Fruit fly (Drosophila melanogaster) whole organism, embryonic: ENCODE measurements around the gene CG6356.

Experiments used
- CG10267 ChIP-seq: fragments of 200-800 bp; sonication (Bioruptor generic); optimal IDR thresholded peaks from 2 replicates; lab custom pipeline; 2018; ENCODE audit warnings: missing biosample characterization, mild to moderate bottlenecking, missing genetic modification characterization, moderate library complexity
- CG11085 ChIP-seq: fragments of 200-800 bp; sonication (Bioruptor generic); IDR thresholded peaks from 2 replicates; pipeline ENCODE4 v1.3.6; 2022; ENCODE audit warnings: missing biosample characterization, missing genetic modification characterization
- CG11456 ChIP-seq: fragments of 200-800 bp; sonication (Bioruptor generic); IDR thresholded peaks from 3 replicates; pipeline ENCODE4 v1.3.6; 2022; ENCODE audit warnings: missing biosample characterization, missing genetic modification characterization
- CG11560 ChIP-seq: fragments of 200-800 bp; sonication (Bioruptor generic); IDR thresholded peaks from 3 replicates; pipeline ENCODE4 v1.3.6; 2022; ENCODE audit warnings: missing biosample characterization, missing genetic modification characterization
- CG13424 ChIP-seq: fragments of 200-800 bp; sonication (Bioruptor generic); optimal IDR thresholded peaks from 2 replicates; lab custom pipeline; 2019; ENCODE audit warnings: missing biosample characterization, mild to moderate bottlenecking, missing genetic modification characterization, moderate library complexity
- CG13775 ChIP-seq: fragments of 200-800 bp; sonication (Bioruptor generic); optimal IDR thresholded peaks from 3 replicates; lab custom pipeline; 2017; ENCODE audit warnings: missing biosample characterization, mild to moderate bottlenecking, missing genetic modification characterization
- CG16813 ChIP-seq: fragments of 200-800 bp; sonication (Bioruptor generic); IDR thresholded peaks from 3 replicates; pipeline ENCODE4 v1.3.6; 2022; ENCODE audit warnings: missing biosample characterization, missing genetic modification characterization; ENCODE audit not compliant: partially characterized antibody
- CG17361 ChIP-seq: fragments of 200-800 bp; sonication (Bioruptor generic); IDR thresholded peaks from 3 replicates; pipeline ENCODE4 v1.3.6; 2022; ENCODE audit warnings: missing biosample characterization, missing genetic modification characterization
- CG18764 ChIP-seq: fragments of 200-800 bp; sonication (Bioruptor generic); optimal IDR thresholded peaks from 3 replicates; lab custom pipeline; 2016; ENCODE audit warnings: missing biosample characterization, missing genetic modification characterization
- CG32767 ChIP-seq: fragments of 200-800 bp; sonication (Bioruptor generic); IDR thresholded peaks from 2 replicates; pipeline ENCODE4 v1.3.6; 2022; ENCODE audit warnings: missing biosample characterization, missing genetic modification characterization
- CG33557 ChIP-seq: fragments of 200-800 bp; sonication (Bioruptor generic); optimal IDR thresholded peaks from 2 replicates; lab custom pipeline; 2019; ENCODE audit warnings: missing biosample characterization, mild to moderate bottlenecking, missing genetic modification characterization, moderate library complexity
- CG34422 ChIP-seq: fragments of 200-800 bp; sonication (Bioruptor generic); IDR thresholded peaks from 3 replicates; pipeline ENCODE4 v1.3.6; 2022; ENCODE audit warnings: missing biosample characterization, missing genetic modification characterization
- CG3995 ChIP-seq: fragments of 200-800 bp; sonication (Bioruptor generic); optimal IDR thresholded peaks from 3 replicates; lab custom pipeline; 2016; ENCODE audit warnings: missing biosample characterization, missing genetic modification characterization
- CG4360 ChIP-seq: fragments of 200-800 bp; sonication (Bioruptor generic); IDR thresholded peaks from 2 replicates; pipeline ENCODE4 v1.3.6; 2022; ENCODE audit warnings: missing biosample characterization, missing genetic modification characterization
- CG4617 ChIP-seq: fragments of 200-800 bp; sonication (Bioruptor generic); optimal IDR thresholded peaks from 3 replicates; lab custom pipeline; 2016; ENCODE audit warnings: missing biosample characterization, missing genetic modification characterization, borderline replicate concordance
- CG6175 ChIP-seq: fragments of 200-800 bp; sonication (Bioruptor generic); IDR thresholded peaks from 3 replicates; pipeline ENCODE4 v1.3.6; 2022; ENCODE audit warnings: missing biosample characterization, missing genetic modification characterization
- CG6689 ChIP-seq: fragments of 200-800 bp; sonication (Bioruptor generic); IDR thresholded peaks from 2 replicates; pipeline ENCODE4 v1.3.6; 2022; ENCODE audit warnings: missing biosample characterization, missing genetic modification characterization
- Dip2 ChIP-seq: fragments of 200-800 bp; sonication (Bioruptor generic); IDR thresholded peaks from 2 replicates; pipeline ENCODE4 v1.3.6; 2022; ENCODE audit warnings: missing biosample characterization, missing genetic modification characterization
- Dip3 ChIP-seq: fragments of 200-800 bp; sonication (Bioruptor generic); optimal IDR thresholded peaks from 3 replicates; lab custom pipeline; 2016; ENCODE audit warnings: missing biosample characterization, missing genetic modification characterization
- GATAe ChIP-seq: fragments of 200-800 bp; sonication (Bioruptor generic); conservative IDR thresholded peaks from 2 replicates; pipeline ENCODE4 v1.3.6; 2022; ENCODE audit warnings: missing biosample characterization, missing genetic modification characterization
- HmgD ChIP-seq: fragments of 200-800 bp; sonication (Bioruptor generic); optimal IDR thresholded peaks from 3 replicates; lab custom pipeline; 2016; ENCODE audit warnings: missing biosample characterization, missing genetic modification characterization
- Hr39 ChIP-seq: fragments of >200 bp; optimal IDR thresholded peaks from 2 replicates; lab custom pipeline; 2017
- MESR4 ChIP-seq: fragments of 200-800 bp; sonication (Bioruptor generic); optimal IDR thresholded peaks from 2 replicates; lab custom pipeline; 2018; ENCODE audit warnings: missing biosample characterization, mild to moderate bottlenecking, missing genetic modification characterization, moderate library complexity
- Max ChIP-seq: fragments of 200-800 bp; sonication (Bioruptor generic); optimal IDR thresholded peaks from 2 replicates; lab custom pipeline; 2016; ENCODE audit warnings: missing biosample characterization, mild to moderate bottlenecking, missing genetic modification characterization
- Myb ChIP-seq: fragments of 200-800 bp; sonication (Bioruptor generic); optimal IDR thresholded peaks from 2 replicates; lab custom pipeline; 2016; ENCODE audit warnings: missing biosample characterization, missing genetic modification characterization
- NFAT ChIP-seq: fragments of 200-800 bp; sonication (Bioruptor generic); IDR thresholded peaks from 2 replicates; pipeline ENCODE4 v1.3.6; 2022; ENCODE audit warnings: missing biosample characterization, missing genetic modification characterization
- Side ChIP-seq: fragments of 200-800 bp; sonication (Bioruptor generic); optimal IDR thresholded peaks from 2 replicates; lab custom pipeline; 2016; ENCODE audit warnings: missing biosample characterization, missing genetic modification characterization
- Sin3A ChIP-seq: fragments of >200 bp; optimal IDR thresholded peaks from 2 replicates; lab custom pipeline; 2018
- TFAM ChIP-seq: fragments of 200-800 bp; sonication (Bioruptor generic); optimal IDR thresholded peaks from 2 replicates; lab custom pipeline; 2017; ENCODE audit warnings: missing biosample characterization, missing genetic modification characterization, inconsistent platforms
- Tbp ChIP-seq: fragments of >200 bp; optimal IDR thresholded peaks from 2 replicates; lab custom pipeline; 2018; ENCODE audit warnings: missing biosample characterization, missing genetic modification characterization
- YL-1 ChIP-seq: fragments of 200-800 bp; sonication (Bioruptor generic); optimal IDR thresholded peaks from 3 replicates; lab custom pipeline; 2017; ENCODE audit warnings: missing biosample characterization, mild to moderate bottlenecking, missing genetic modification characterization
- bowl ChIP-seq: fragments of 200-800 bp; sonication (Bioruptor generic); IDR thresholded peaks from 2 replicates; pipeline ENCODE4 v1.3.6; 2022; ENCODE audit warnings: missing biosample characterization, missing genetic modification characterization
- chif ChIP-seq, 2 experiments: fragments of 200-800 bp; sonication (Bioruptor generic); optimal IDR thresholded peaks; 3 replicates each; lab custom pipeline; 2016; ENCODE audit warnings: missing biosample characterization in 2 of 2, missing genetic modification characterization in 2 of 2
- chinmo ChIP-seq: fragments of 200-800 bp; sonication (Bioruptor generic); IDR thresholded peaks from 4 replicates; pipeline ENCODE4 v1.3.6; 2022; ENCODE audit warnings: missing biosample characterization, missing genetic modification characterization; ENCODE audit not compliant: partially characterized antibody
- ewg ChIP-seq: fragments of 200-800 bp; sonication (Bioruptor generic); optimal IDR thresholded peaks from 3 replicates; lab custom pipeline; 2017; ENCODE audit warnings: mild to moderate bottlenecking, missing biosample characterization, missing genetic modification reagents, missing genetic modification characterization
- fd96Cb ChIP-seq: fragments of 200-800 bp; sonication (Bioruptor generic); optimal IDR thresholded peaks from 2 replicates; lab custom pipeline; 2018; ENCODE audit warnings: missing biosample characterization, mild to moderate bottlenecking, missing genetic modification characterization, moderate library complexity
- gsb-n ChIP-seq: fragments of 200-800 bp; sonication (Bioruptor generic); optimal IDR thresholded peaks from 3 replicates; lab custom pipeline; 2018; ENCODE audit warnings: missing biosample characterization, mild to moderate bottlenecking, missing genetic modification characterization
- h ChIP-seq: fragments of >200 bp; optimal IDR thresholded peaks from 2 replicates; lab custom pipeline; 2017
- her ChIP-seq: fragments of 200-800 bp; sonication (Bioruptor generic); optimal IDR thresholded peaks from 2 replicates; lab custom pipeline; 2016; ENCODE audit warnings: missing biosample characterization, missing genetic modification characterization
- knrl ChIP-seq: fragments of 200-800 bp; sonication (Bioruptor generic); IDR thresholded peaks from 3 replicates; pipeline ENCODE4 v1.3.6; 2022; ENCODE audit warnings: missing biosample characterization, missing genetic modification characterization; ENCODE audit not compliant: partially characterized antibody
- phol ChIP-seq: fragments of 200-800 bp; sonication (Bioruptor generic); optimal IDR thresholded peaks from 3 replicates; lab custom pipeline; 2018; ENCODE audit warnings: missing biosample characterization, mild to moderate bottlenecking, missing genetic modification characterization, moderate library complexity
- ro ChIP-seq: fragments of 200-800 bp; sonication (Bioruptor generic); IDR thresholded peaks from 2 replicates; pipeline ENCODE4 v1.3.6; 2022; ENCODE audit warnings: missing biosample characterization, missing genetic modification characterization
- row ChIP-seq: fragments of 200-800 bp; sonication (Bioruptor generic); IDR thresholded peaks from 3 replicates; pipeline ENCODE4 v1.3.6; 2022; ENCODE audit warnings: missing biosample characterization, missing genetic modification characterization
- shn ChIP-seq: fragments of 200-800 bp; sonication (Bioruptor generic); optimal IDR thresholded peaks from 3 replicates; lab custom pipeline; 2016; ENCODE audit warnings: missing biosample characterization, missing genetic modification characterization
- tll ChIP-seq, 2 experiments: fragments of 200-800 bp in 1 of 2; fragments of >200 bp in 1 of 2; sonication (Bioruptor generic) in 1 of 2; optimal IDR thresholded peaks; 2 replicates each; lab custom pipeline; 2017 to 2019; ENCODE audit warnings: missing biosample characterization in 2 of 2, missing genetic modification characterization in 2 of 2, mild to moderate bottlenecking in 1 of 2, moderate library complexity in 1 of 2
- tna ChIP-seq: fragments of 200-800 bp; sonication (Bioruptor generic); IDR thresholded peaks from 2 replicates; pipeline ENCODE4 v1.3.6; 2022; ENCODE audit warnings: missing biosample characterization, missing genetic modification characterization; ENCODE audit not compliant: partially characterized antibody
- toy ChIP-seq: fragments of 200-800 bp; sonication (Bioruptor generic); IDR thresholded peaks from 2 replicates; pipeline ENCODE4 v1.3.6; 2022; ENCODE audit warnings: missing biosample characterization, missing genetic modification characterization
- twi ChIP-seq: fragments of 200-800 bp; optimal IDR thresholded peaks from 2 replicates; lab custom pipeline; 2019; ENCODE audit warnings: missing biosample characterization, mild to moderate bottlenecking, missing genetic modification characterization, moderate library complexity
- unc-4 ChIP-seq: fragments of 200-800 bp; sonication (Bioruptor generic); IDR thresholded peaks from 2 replicates; pipeline ENCODE4 v1.3.6; 2022; ENCODE audit warnings: missing biosample characterization, missing genetic modification characterization; ENCODE audit not compliant: partially characterized antibody
- wdn ChIP-seq: fragments of 200-800 bp; sonication (Bioruptor generic); IDR thresholded peaks from 2 replicates; pipeline ENCODE4 v1.3.6; 2022; ENCODE audit warnings: missing biosample characterization, missing genetic modification characterization
- wor ChIP-seq: fragments of 200-800 bp; sonication (Bioruptor generic); IDR thresholded peaks from 2 replicates; pipeline ENCODE4 v1.3.6; 2022; ENCODE audit warnings: missing biosample characterization, missing genetic modification characterization

The CG6356 gene

dm6 chr3R:24333182-24333808, 49.5 kb downstream of the CG6356 start, which contains the start of the genes Rrp5 and Dis3 (continued):
- no peak for TF ChIP-seq h (lab: Kevin White, UChicago)
- TF ChIP-seq NFAT (GFP tag; lab: Robert Waterston, UW), result peak; percentile 79
- peak; percentile 96 for TF ChIP-seq CG4617
- TF ChIP-seq CG11085, result peak; percentile 42; the same call in 1 of the 2 replicates
- TF ChIP-seq tll (GFP tag; optimal IDR thresholded peaks at IDR 0.05; lab: Kevin White, UChicago), result no peak
- peak; percentile 64; the same call in 2 of the 3 replicates for TF ChIP-seq knrl (GFP tag; lab: Robert Waterston, UW)
- TF ChIP-seq Tbp, result no peak
- peak; percentile 38 for TF ChIP-seq shn (GFP tag; lab: Kevin White, UChicago)
- TF ChIP-seq CG11456 (GFP tag; lab: Robert Waterston, UW), result peak; percentile 74; the same call in 2 of the 3 replicates
- peak; percentile 13; the same call in 1 of the 3 replicates for TF ChIP-seq CG11560 (tag; lab: Robert Waterston, UW)
- no peak for TF ChIP-seq Hr39 (lab: Kevin White, UChicago)
- 0 out of 2 replicates have a peak, but pooled peaks have one; percentile 10 for TF ChIP-seq toy (GFP tag; lab: Robert Waterston, UW)
- peak; percentile 96 for TF ChIP-seq her (GFP tag; lab: Kevin White, UChicago)
- TF ChIP-seq ewg (GFP tag; lab: Kevin White, UChicago), result no peak
- TF ChIP-seq CG3995 (GFP tag; lab: Kevin White, UChicago), result peak; percentile 75
- TF ChIP-seq Dip2 (GFP tag; lab: Robert Waterston, UW), result no peak
- TF ChIP-seq wor, result no peak
- TF ChIP-seq CG10267 (tag; lab: Kevin White, UChicago), result no peak
- peak; percentile 81 for TF ChIP-seq Sin3A
- peak; percentile 73 for TF ChIP-seq Myb (GFP tag; lab: Kevin White, UChicago)
- peak; percentile 91 for TF ChIP-seq HmgD (GFP tag; lab: Kevin White, UChicago)
- TF ChIP-seq wdn, result 0 out of 2 replicates have a peak, but pooled peaks have one; percentile 38
- peak; percentile 86 for TF ChIP-seq MESR4 (GFP tag; lab: Kevin White, UChicago)
- TF ChIP-seq CG34422 (GFP tag; lab: Robert Waterston, UW), result peak; percentile 89
- TF ChIP-seq CG32767 (GFP tag; lab: Robert Waterston, UW), result peak; percentile 31; the same call in 1 of the 2 replicates
- peak; percentile 42 for TF ChIP-seq CG13775 (GFP tag; lab: Kevin White, UChicago)
- TF ChIP-seq twi (tag; lab: Kevin White, UChicago), result no peak
- no peak for TF ChIP-seq CG33557 (GFP tag; lab: Kevin White, UChicago)
- TF ChIP-seq Side (GFP tag; lab: Kevin White, UChicago), result peak; percentile 31
- TF ChIP-seq chif (GFP tag; optimal IDR thresholded peaks at IDR 0.05; lab: Kevin White, UChicago), result peak in 1 of 2 experiments; percentile 24
- no peak for TF ChIP-seq ro (GFP tag; lab: Robert Waterston, UW)
- peak; percentile 45 for TF ChIP-seq Dip3 (GFP tag; lab: Kevin White, UChicago)
- TF ChIP-seq CG6689 (GFP tag; lab: Robert Waterston, UW), result no peak
- 0 out of 4 replicates have a peak, but pooled peaks have one; percentile 30 for TF ChIP-seq chinmo (GFP tag; lab: Robert Waterston, UW)
- peak; percentile 74 for TF ChIP-seq phol (tag; lab: Kevin White, UChicago)
- TF ChIP-seq CG6175, result no peak
- TF ChIP-seq CG4360 (GFP tag; lab: Robert Waterston, UW), result no peak
- no peak for TF ChIP-seq gsb-n (tag; lab: Kevin White, UChicago)
- TF ChIP-seq GATAe (GFP tag; lab: Robert Waterston, UW), result peak; percentile 85
- TF ChIP-seq bowl, result no peak
- TF ChIP-seq CG17361 (GFP tag; lab: Robert Waterston, UW), result no peak
- TF ChIP-seq CG18764 (GFP tag; lab: Kevin White, UChicago), result no peak
- peak; percentile 95 for TF ChIP-seq Max
- TF ChIP-seq TFAM (GFP tag; lab: Kevin White, UChicago), result no peak
- peak; percentile 97 for TF ChIP-seq YL-1 (GFP tag; lab: Kevin White, UChicago)
- TF ChIP-seq CG13424 (tag; lab: Kevin White, UChicago), result no peak
- TF ChIP-seq fd96Cb, result no peak
- TF ChIP-seq row (GFP tag; lab: Robert Waterston, UW), result peak; percentile 78
- TF ChIP-seq CG16813 (GFP tag; lab: Robert Waterston, UW), result peak; percentile 36; the same call in 1 of the 3 replicates
- no peak for TF ChIP-seq tna (GFP tag; lab: Robert Waterston, UW)
- peak; percentile 39; the same call in 1 of the 2 replicates for TF ChIP-seq unc-4 (GFP tag; lab: Robert Waterston, UW)
